Worm (Caenorhabditis elegans): ENCODE measurements around the gene F44E5.5.
"Not testable (repeated sequence)": the region's sequence is repeated elsewhere in the genome, so short reads cannot be mapped to it uniquely, and the experiment has no call there.

Gene F44E5.5

DNA sequence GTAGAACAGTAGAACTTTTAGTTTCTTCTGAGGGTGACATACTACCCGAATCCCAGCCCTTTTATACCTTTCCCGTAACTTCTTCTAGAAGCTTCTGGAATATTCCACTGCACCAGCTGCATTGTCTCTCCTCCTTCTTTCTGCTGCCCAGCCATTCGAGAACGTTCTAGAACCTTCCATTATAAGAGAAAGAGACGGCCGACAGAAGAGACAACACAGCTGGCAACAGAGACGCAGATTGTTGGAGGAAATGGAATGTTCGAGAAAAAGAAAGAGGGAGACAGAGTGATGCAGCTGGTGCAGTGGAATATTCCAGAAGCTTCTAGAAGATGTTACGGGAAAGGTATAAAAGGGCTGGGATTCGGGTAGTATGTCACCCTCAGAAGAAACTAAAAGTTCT, at the start of gene F44E5.5, which contains the start of gene F44E5.4:
F44E5.5 (plus strand) TSS at position 386 of the 400 bp plus-strand sequence.
F44E5.4 (minus strand) TSS at position 35 of the 400 bp plus-strand sequence.
- not testable (repeated sequence) for TF ChIP-seq unc-62 (GFP tag; optimal IDR thresholded peaks at IDR 0.05)

DNA sequence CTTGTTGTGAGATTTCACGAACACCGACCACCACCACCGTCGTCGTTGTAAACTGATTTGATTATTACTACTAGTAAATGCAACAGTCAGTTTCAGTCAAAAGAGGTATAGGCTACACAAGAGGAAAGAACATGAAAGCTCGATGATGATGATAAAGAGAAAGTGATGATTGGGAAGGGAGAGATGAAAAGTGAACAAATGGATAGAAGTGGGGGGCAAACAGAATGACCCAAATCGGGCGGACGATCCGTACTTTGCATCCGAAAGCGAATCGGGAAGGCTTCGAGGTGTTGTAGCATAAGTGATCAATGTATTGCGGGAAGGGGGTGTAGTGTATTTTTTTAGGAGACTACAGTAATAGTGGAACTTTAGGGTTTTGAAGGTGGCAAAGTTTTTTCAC, 48.7 kb upstream of the F44E5.5 start:
- no peak for TF ChIP-seq unc-62 (GFP tag; optimal IDR thresholded peaks at IDR 0.05)

DNA sequence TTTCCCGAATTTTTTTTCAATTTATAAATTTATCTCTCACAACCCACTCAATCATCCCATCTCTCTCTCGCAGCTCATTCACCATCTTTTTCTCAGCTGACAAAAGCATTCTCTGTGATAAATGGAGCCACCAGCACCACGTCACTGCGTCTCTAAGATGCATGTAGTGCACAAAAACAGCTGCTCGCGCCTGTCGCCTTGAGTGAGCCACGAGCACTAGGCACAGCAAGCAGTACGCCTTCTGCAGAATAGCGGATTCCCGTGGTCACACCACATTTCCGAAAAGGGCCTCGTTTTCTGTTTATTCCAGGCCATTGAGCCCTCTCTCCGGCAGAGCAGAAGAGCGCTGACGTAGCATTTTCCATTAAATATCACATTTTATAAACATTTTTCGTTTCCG, 45.9 kb upstream of the F44E5.5 start, which contains the start of gene F13D12.10:
F13D12.10 (plus strand) TSS at position 231 of the 400 bp plus-strand sequence.
- no peak for TF ChIP-seq unc-62 (GFP tag; optimal IDR thresholded peaks at IDR 0.05)

DNA sequence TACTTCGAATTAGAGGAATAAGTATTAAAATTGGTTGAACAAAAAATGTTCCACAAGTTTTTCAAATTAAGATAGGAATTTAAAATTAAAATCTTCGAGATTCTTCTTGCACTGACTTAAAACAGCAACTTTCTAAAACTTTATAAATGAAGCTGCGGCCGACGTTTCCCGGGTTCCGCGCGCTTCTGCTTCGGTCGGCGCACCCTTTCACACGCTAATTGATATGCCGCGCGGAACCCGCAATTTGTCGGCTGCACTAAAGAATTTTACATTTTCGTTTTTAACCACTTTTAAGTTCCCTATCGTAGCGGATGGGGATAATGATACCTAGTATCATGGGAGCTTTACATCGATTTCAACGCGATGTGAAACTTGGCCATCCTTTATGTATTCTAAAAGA, 44.7 kb upstream of the F44E5.5 start:
- no peak for TF ChIP-seq unc-62 (GFP tag; optimal IDR thresholded peaks at IDR 0.05)

DNA sequence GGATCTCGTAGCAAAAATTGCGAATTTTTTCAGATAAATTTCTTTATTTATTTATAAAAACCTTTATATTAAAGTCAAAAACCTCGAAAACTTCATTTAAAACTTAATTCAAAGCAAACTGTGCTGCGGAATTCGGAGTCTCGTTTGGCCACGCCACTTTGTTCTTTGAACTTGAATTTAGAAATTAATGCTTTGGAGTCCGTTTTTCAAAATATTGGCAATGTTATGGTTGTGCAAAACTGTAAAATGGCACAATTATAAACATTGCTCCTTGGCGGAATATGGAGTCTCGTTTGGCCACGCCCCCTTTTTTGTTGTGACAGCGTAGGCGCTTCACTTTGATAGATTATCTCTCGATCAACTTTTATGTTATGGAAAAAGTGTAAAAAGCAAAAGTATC, 39.9 kb upstream of the F44E5.5 start:
- no peak for TF ChIP-seq unc-62 (GFP tag; optimal IDR thresholded peaks at IDR 0.05)

DNA sequence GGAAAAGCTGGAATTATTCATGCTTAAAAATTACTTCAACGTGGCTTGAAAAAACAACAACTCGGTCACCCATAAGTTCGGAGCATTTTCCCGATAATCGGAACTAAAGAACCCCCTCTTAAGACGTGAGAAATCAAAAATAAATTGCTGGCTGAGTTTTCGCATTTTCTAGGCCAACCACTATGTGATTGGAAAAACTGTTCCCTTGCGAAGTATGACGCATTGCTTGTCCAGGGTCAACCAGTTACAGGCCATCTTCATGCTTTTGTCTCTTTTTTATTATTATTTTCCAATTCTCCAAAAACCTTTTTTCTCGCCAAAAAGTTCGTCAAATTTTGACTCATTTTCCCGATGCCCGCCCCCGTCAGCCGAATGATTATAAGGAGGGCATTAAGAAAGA, 39.4 kb upstream of the F44E5.5 start, which contains the start of gene F13D12.3:
F13D12.3 (plus strand) TSS at position 301 of the 400 bp plus-strand sequence.
- no peak for TF ChIP-seq unc-62 (GFP tag; optimal IDR thresholded peaks at IDR 0.05)

DNA sequence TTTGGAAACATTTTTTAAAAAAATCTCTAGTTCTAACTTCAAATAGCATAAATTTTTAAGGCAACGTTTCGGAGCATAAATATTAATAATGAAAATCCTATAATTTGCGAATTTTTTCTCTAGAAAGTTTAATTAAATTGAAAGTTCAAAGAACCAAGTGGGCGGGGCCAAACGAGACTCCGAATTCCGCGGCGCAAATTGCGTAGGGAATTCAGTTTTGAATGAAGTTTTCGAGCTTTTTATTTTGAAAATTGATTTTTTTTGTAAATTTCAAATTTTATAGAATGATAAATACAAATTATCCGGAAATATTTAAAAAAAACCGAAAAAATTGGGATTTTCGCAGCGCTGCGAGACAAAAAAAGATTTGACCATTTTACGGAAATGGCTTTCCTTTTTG, 38.6 kb upstream of the F44E5.5 start:
- TF ChIP-seq unc-62 (GFP tag; optimal IDR thresholded peaks at IDR 0.05): no peak

DNA sequence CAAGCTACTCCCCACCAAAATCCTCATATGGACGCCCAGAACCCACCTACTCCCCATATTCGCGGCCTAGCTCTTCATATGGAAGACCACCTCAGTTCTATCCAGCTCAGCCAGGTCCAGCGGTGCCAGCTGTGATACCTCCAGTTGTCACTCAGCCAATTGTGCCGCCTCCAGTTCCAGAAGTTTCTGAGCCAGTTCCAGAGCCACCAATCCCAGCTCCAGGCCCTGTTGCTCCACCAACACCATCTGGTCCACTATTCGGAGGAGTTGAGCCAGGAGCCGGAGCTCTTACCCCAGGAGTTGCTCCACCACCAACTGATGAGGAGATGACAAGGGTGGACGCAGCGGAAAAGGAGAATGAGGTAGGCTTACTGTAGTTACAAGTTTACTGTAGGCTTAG, 37.9 kb upstream of the F44E5.5 start:
- TF ChIP-seq unc-62 (GFP tag; optimal IDR thresholded peaks at IDR 0.05): no peak

DNA sequence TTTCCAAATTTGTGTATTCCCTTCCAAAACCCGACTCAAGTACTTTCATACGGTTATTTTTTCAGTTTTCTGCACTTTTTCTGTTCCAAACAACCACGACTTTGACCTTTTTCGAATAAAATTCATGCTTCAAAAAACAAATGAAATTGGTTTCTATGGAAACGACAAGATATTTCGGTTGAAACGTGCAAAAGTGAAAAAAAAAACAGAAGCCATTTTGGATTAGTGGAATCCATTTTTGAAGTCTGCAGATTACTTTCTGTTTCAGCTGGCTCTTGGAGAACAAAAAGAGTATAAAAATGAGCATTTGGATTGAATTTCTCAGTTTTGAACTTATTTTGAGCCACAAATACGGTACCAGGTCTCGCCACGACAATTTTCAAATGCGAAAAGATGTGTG, 37.3 kb upstream of the F44E5.5 start:
- TF ChIP-seq unc-62 (GFP tag; optimal IDR thresholded peaks at IDR 0.05): no peak

DNA sequence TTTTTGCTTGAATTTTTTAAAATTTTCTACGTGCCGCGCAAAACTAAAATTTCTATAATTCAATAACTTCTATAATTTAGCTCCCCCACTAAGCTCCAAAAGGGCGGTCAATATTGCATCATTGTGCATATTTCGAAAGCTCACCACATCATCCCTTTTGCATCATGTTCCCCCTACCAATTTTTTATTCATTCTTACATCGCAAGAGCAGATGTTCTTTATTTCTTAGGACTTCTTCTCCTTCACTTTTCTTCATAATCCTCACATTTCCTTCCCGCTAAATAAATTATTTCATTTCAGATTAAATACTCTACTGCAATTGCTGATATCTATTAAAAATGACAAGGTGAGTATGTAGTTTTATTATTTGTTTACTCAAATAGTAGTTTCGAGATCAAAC, 35.6 kb upstream of the F44E5.5 start, which contains the start of gene ldh-1:
ldh-1 (plus strand) TSS at position 301 of the 400 bp plus-strand sequence.
- TF ChIP-seq unc-62 (GFP tag; optimal IDR thresholded peaks at IDR 0.05): no peak

DNA sequence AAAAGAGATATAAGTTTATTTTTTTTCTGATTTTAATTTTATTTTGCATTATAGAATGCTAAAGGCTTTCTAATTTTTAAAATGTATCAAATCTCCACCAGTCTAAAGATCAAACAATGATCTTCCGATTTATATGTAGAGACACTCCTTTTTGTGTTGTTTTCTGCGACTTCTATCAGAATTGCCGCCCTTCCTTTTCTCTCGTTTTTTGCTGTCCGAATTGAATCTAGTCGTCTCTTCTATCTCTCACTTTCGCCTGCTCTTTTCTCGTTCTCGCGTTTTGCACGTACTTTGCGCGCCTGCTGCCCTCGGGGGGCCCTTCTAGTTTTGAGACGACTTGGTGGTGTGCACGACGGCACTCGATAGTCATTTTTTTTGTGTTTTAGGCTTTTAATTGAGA, 35.1 kb upstream of the F44E5.5 start:
- no peak for TF ChIP-seq unc-62 (GFP tag; optimal IDR thresholded peaks at IDR 0.05)

DNA sequence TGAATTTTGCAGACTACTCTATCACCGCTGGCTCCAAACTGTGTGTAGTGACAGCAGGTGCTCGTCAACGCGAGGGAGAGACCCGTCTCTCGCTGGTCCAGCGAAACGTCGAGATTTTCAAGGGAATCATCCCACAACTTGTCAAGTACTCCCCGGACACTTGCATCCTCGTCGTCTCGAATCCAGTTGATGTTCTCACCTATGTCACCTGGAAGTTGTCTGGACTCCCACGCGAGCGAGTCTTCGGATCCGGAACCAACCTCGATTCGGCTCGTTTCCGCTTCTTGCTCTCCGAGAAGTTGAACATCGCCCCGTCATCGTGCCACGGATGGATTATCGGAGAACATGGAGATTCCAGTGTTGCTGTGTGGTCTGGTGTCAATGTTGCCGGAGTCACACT, 33.8 kb upstream of the F44E5.5 start:
- no peak for TF ChIP-seq unc-62 (GFP tag; optimal IDR thresholded peaks at IDR 0.05)

DNA sequence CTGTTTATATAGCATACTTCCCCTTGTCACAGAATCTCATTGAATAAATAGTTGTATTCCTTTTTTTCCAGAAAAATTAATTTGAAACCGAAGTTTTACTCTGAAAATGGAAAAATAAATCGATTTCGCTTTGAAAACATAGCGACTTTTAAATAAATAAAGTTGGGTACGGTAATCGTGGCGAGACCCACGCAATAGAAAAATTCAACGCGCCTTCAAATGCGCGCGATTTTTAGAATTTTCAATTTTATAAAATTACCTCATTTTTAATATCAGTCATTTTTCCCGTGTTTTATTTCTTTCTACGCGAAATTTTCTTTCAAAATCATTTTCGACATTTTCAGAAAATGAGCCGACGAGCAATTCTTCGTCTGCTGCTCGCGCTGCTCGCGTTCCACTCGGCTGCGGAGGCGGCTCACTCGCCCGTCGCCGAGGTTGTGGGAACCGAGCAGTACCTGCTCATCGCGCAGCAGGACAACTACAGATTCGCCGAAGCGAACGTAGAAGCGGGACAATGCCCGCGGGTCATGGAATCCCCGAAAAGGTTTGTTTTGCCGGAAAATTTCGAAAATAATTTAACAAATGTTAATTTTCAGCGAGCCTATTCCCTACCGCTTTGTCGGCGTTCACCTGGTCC, 32.9 kb upstream of the F44E5.5 start, which contains the start of gene F13D12.5:
F13D12.5 (plus strand) TSS at position 345 of the 637 bp plus-strand sequence.
- TF ChIP-seq unc-62 (GFP tag; optimal IDR thresholded peaks at IDR 0.05): no peak

DNA sequence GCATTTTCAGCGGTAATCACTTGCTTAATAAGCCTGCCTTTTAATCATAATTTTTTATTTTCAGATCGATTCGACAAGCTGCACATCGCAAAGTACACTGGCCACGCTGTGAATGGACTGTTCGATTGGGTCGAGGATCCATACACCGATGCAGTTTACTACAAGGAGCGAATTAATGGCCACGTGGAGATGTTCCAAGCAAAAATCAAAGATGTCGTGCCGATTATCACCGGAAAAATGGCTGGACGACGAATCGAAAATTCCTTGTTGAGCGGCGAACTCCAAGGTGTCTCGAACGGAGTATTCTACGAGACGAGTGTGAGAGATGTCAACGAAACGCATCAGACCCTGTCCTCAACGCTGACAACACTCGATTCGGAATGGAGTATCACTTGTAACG, 32.0 kb upstream of the F44E5.5 start:
- no peak for TF ChIP-seq unc-62 (GFP tag; optimal IDR thresholded peaks at IDR 0.05)

DNA sequence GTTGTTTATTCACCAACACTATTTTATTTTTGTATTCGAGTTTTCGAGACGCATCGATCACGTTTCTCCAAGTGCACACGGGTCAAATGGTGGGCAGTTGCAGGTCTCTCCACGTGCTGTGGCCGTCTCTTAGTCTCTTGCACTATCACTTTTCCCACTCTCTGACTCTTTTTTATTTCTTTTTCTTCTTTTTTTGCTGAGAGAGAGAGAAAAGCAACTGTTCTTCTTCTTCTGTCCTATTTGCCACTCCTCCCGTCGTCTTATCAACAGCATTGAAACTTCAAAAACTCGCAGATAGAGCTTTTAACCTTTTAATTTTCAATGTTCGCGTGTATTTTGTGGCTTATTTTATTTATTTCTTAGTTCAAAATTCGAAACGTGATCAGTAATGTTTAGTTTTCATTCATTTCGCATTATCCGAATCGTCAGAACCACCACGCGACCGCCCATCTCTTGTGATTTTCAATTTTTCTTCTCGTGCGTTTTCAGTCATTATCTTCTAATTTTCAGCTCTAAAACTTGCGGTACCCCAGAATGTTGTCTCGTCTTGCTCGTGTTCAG, 30.8 kb upstream of the F44E5.5 start, which contains the start of gene alh-8:
alh-8 (plus strand) TSS at position 511 of the 561 bp plus-strand sequence.
- TF ChIP-seq unc-62 (GFP tag; optimal IDR thresholded peaks at IDR 0.05): no peak

DNA sequence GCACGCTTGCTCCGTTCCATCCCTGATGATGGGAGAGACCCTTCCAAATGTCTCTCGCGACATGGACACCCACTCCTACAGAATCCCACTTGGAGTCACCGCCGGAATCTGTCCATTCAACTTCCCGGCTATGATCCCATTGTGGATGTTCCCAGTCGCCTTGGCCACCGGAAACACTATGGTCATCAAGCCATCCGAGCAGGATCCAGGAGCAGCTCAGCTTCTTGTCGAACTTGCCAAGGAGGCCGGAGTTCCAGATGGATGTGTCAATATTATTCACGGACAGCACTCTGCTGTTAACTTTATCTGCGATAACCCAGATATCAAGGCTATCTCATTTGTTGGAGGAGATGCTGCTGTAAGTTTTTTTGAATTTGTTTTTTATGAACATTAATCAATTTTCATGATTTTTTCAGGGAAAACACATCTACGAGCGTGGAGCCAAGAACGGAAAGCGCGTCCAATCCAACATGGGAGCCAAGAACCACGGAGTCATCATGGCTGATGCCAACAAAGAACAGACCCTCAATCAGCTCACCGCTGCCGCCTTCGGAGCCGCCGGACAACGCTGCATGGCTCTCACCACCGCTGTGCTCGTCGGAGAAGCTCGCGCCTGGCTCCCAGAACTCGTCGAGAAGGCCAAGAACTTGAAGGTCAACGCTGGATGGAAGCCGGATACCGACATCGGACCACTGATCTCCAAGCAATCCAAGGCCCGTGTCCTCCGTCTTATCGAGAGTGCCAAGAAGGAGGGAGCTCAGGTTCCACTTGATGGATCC, 29.5 kb upstream of the F44E5.5 start:
- no peak for TF ChIP-seq unc-62 (GFP tag; optimal IDR thresholded peaks at IDR 0.05)

Measured in whole organism, dauer.